Worm (Caenorhabditis elegans) whole organism, young adult: ENCODE results near the gene ZK792.5.

Experiments used
- B0336.3 ChIP-seq: fragments of 200-800 bp; sonication (Bioruptor generic); IDR thresholded peaks from 2 replicates; pipeline ENCODE4 v1.3.6; 2022; ENCODE audit warnings: missing genetic modification characterization, missing compliant biosample characterization
- D2030.7 ChIP-seq: fragments of 200-800 bp; sonication (Bioruptor generic); IDR thresholded peaks from 2 replicates; pipeline ENCODE4 v1.3.6; 2022; ENCODE audit warnings: missing genetic modification reagents, missing genetic modification characterization, missing compliant biosample characterization
- ama-1 ChIP-seq, 3 experiments: fragments of 150-350 bp in 1 of 3; sonication (generic microtip) in 2 of 3; optimal IDR thresholded peaks; 2 replicates each; lab custom pipeline; 2014 to 2018; ENCODE audit warnings: missing biosample characterization in 2 of 3, missing genetic modification characterization in 2 of 3, missing genetic modification reagents in 2 of 3
- ccch-3 ChIP-seq: fragments of 200-800 bp; sonication (Bioruptor generic); optimal IDR thresholded peaks from 2 replicates; lab custom pipeline; 2018; ENCODE audit warnings: mild to moderate bottlenecking, missing genetic modification characterization, missing compliant biosample characterization
- ceh-58 ChIP-seq: fragments of 200-800 bp; sonication (Bioruptor generic); IDR thresholded peaks from 2 replicates; pipeline ENCODE4 v1.3.6; 2022; ENCODE audit warnings: missing genetic modification characterization, missing compliant biosample characterization
- ekl-4 ChIP-seq: fragments of 200-800 bp; sonication (Bioruptor generic); IDR thresholded peaks from 2 replicates; pipeline ENCODE4 v1.3.6; 2022; ENCODE audit warnings: missing genetic modification reagents, missing genetic modification characterization, missing compliant biosample characterization
- ets-4 ChIP-seq: fragments of 200-800 bp; sonication (Bioruptor generic); optimal IDR thresholded peaks from 2 replicates; lab custom pipeline; 2018; ENCODE audit warnings: mild to moderate bottlenecking, missing genetic modification characterization, missing compliant biosample characterization
- hlh-12 ChIP-seq: sonication (generic microtip); optimal IDR thresholded peaks from 2 replicates; lab custom pipeline; 2016; ENCODE audit warnings: missing genetic modification characterization, missing compliant biosample characterization
- lin-54 ChIP-seq: fragments of 200-800 bp; sonication (Bioruptor generic); optimal IDR thresholded peaks from 2 replicates; lab custom pipeline; 2018; ENCODE audit warnings: mild to moderate bottlenecking, missing genetic modification characterization, missing compliant biosample characterization
- nfya-1 ChIP-seq: sonication (generic microtip); optimal IDR thresholded peaks from 2 replicates; lab custom pipeline; 2017; ENCODE audit warnings: antibody characterized with exemption, missing compliant biosample characterization, missing genetic modification characterization, borderline replicate concordance; ENCODE audit not compliant: insufficient read depth
- nhr-90 ChIP-seq: sonication (generic microtip); optimal IDR thresholded peaks from 2 replicates; lab custom pipeline; 2016; ENCODE audit warnings: missing genotype, mild to moderate bottlenecking, missing genetic modification characterization, missing compliant biosample characterization
- snpc-4 ChIP-seq, 5 experiments: fragments of 150-350 bp in 1 of 5; sonication (generic microtip) in 4 of 5; optimal IDR thresholded peaks; 2 replicates each; lab custom pipeline; 2014 to 2018; ENCODE audit warnings: missing genetic modification characterization in 5 of 5, missing biosample characterization in 3 of 5, antibody characterized with exemption in 2 of 5, mild to moderate bottlenecking in 2 of 5, missing compliant biosample characterization in 2 of 5, missing genotype in 2 of 5, moderate library complexity in 2 of 5, missing genetic modification reagents in 1 of 5
- unc-62 ChIP-seq: fragments of 150-350 bp; optimal IDR thresholded peaks from 2 replicates; lab custom pipeline; 2014; ENCODE audit warnings: missing biosample characterization, missing genetic modification reagents, missing genetic modification characterization
- zfh-2 ChIP-seq: fragments of 200-800 bp; sonication (Bioruptor generic); conservative IDR thresholded peaks from 2 replicates; pipeline ENCODE4 v1.3.6; 2022; ENCODE audit warnings: missing genetic modification reagents, missing genetic modification characterization, missing compliant biosample characterization

DNA sequence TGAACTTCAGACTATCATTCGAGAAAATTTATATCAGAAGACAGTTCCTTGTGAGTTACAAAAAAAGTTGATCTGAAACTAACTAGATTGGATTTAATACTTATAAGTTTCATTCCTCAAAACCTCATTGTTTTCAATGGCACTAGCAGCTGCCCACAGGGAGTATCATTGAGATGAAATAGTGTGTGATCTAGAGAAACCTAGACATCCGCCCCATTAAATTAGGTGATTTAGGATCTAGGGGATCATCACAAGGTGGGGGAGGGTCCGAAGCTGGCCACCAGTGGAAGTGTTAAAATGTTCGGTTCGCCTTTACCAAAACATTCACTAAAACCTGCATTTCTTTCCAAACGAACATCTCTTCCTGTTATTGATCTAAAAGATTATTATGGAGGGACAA, 28.5 kb upstream of the ZK792.5 start:
- TF ChIP-seq hlh-12 (tag; lab: Kevin White, UChicago) (no peak), snpc-4 (GFP tag; optimal IDR thresholded peaks at IDR 0.05; lab: Kevin White, UChicago) (no peak), snpc-4 (tag; optimal IDR thresholded peaks at IDR 0.05; lab: Kevin White, UChicago) (no peak), B0336.3 (GFP tag; lab: Robert Waterston, UW) (no peak), ceh-58 (no peak), ekl-4 (GFP tag; lab: Robert Waterston, UW) (no peak), ccch-3 (GFP tag; lab: Kevin White, UChicago) (no peak), D2030.7 (GFP tag; lab: Robert Waterston, UW) (no peak), zfh-2 (GFP tag; lab: Robert Waterston, UW) (no peak), ets-4 (GFP tag; lab: Kevin White, UChicago) (no peak), lin-54 (no peak), ama-1 (optimal IDR thresholded peaks at IDR 0.05; lab: Kevin White, UChicago) (no peak), ama-1 (GFP tag; optimal IDR thresholded peaks at IDR 0.05; lab: Kevin White, UChicago) (no peak), unc-62 (GFP tag; lab: Kevin White, UChicago) (no peak), nfya-1 (tag; lab: Kevin White, UChicago) (no peak), nhr-90 (tag; lab: Kevin White, UChicago) (no peak)
